Worm (Caenorhabditis elegans) whole organism, early embryonic: ENCODE data around the gene F28H7.7.

ENCODE experiments used
- B0310.2 ChIP-seq: sonication (generic microtip); optimal IDR thresholded peaks from 2 replicates; lab custom pipeline; 2016; ENCODE audit warnings: mild to moderate bottlenecking, missing genetic modification characterization, missing compliant biosample characterization
- aly-1 ChIP-seq: sonication (generic microtip); optimal IDR thresholded peaks from 2 replicates; lab custom pipeline; 2016; ENCODE audit warnings: missing genetic modification characterization, missing compliant biosample characterization
- ama-1 ChIP-seq: fragments of 150-350 bp; optimal IDR thresholded peaks from 2 replicates; lab custom pipeline; 2014
- ets-7 ChIP-seq: sonication (generic microtip); optimal IDR thresholded peaks from 2 replicates; lab custom pipeline; 2016; ENCODE audit warnings: missing genotype, missing genetic modification characterization, missing compliant biosample characterization
- flt-1 ChIP-seq: fragments of 200-800 bp; sonication (Bioruptor generic); IDR thresholded peaks from 2 replicates; pipeline ENCODE4 v1.3.6; 2022; ENCODE audit warnings: missing genetic modification characterization, missing compliant biosample characterization
- hnd-1 ChIP-seq: sonication (generic microtip); optimal IDR thresholded peaks from 2 replicates; lab custom pipeline; 2016; ENCODE audit warnings: missing genetic modification characterization, missing compliant biosample characterization
- pes-1 ChIP-seq: fragments of 200-800 bp; sonication (Bioruptor generic); IDR thresholded peaks from 2 replicates; pipeline ENCODE4 v1.3.6; 2022; ENCODE audit warnings: missing genetic modification reagents, missing genetic modification characterization, missing compliant biosample characterization
- sea-1 ChIP-seq: fragments of 200-800 bp; sonication (Bioruptor generic); conservative IDR thresholded peaks from 2 replicates; pipeline ENCODE4 v1.3.6; 2022; ENCODE audit warnings: missing genetic modification characterization, missing compliant biosample characterization
- tbx-11 ChIP-seq: fragments of 200-800 bp; sonication (Bioruptor generic); IDR thresholded peaks from 2 replicates; pipeline ENCODE4 v1.3.6; 2022; ENCODE audit warnings: missing genetic modification characterization, missing compliant biosample characterization
- tra-4 ChIP-seq: sonication (generic microtip); optimal IDR thresholded peaks from 2 replicates; lab custom pipeline; 2017; ENCODE audit warnings: missing genetic modification characterization, missing compliant biosample characterization

- TF ChIP-seq hnd-1 (no peak), flt-1 (GFP tag; lab: Robert Waterston, UW) (no peak), tbx-11 (GFP tag; lab: Robert Waterston, UW) (no peak), ama-1 (lab: Kevin White, UChicago) (no peak), tra-4 (tag; lab: Kevin White, UChicago) (no peak), aly-1 (no peak), sea-1 (GFP tag; lab: Robert Waterston, UW) (no peak), ets-7 (tag; lab: Kevin White, UChicago) (no peak), B0310.2 (tag; lab: Kevin White, UChicago) (no peak), pes-1 (GFP tag; lab: Robert Waterston, UW) (no peak)
Measured at ce11 chrV:10724472-10724871, 29.5 kb downstream of the F28H7.7 start.
